Worm (Caenorhabditis elegans) whole organism, L4 larva: ENCODE measurements around the gene mrps-26.
A peak's percentile ranks its signal among the peaks of the same experiment; 100 is the strongest.

Experiments used
- F26F4.8 ChIP-seq: fragments of 200-800 bp; sonication (Bioruptor generic); conservative IDR thresholded peaks from 2 replicates; pipeline ENCODE4 v1.3.6; 2022; ENCODE audit warnings: missing genetic modification characterization, missing compliant biosample characterization
- T20F7.1 ChIP-seq: fragments of 200-800 bp; sonication (Bioruptor generic); optimal IDR thresholded peaks from 2 replicates; lab custom pipeline; 2018; ENCODE audit warnings: mild to moderate bottlenecking, missing genetic modification characterization, missing compliant biosample characterization
- T26A8.4 ChIP-seq: fragments of 200-800 bp; sonication (Bioruptor generic); IDR thresholded peaks from 2 replicates; pipeline ENCODE4 v1.3.6; 2022; ENCODE audit warnings: missing genetic modification characterization, missing compliant biosample characterization
- Y48G9A.11 ChIP-seq: fragments of 200-800 bp; sonication (Bioruptor generic); IDR thresholded peaks from 2 replicates; pipeline ENCODE4 v1.3.6; 2022; ENCODE audit warnings: missing genetic modification reagents, missing genetic modification characterization, missing compliant biosample characterization
- Y5F2A.4 ChIP-seq: fragments of 200-800 bp; sonication (Bioruptor generic); optimal IDR thresholded peaks from 2 replicates; lab custom pipeline; 2018; ENCODE audit warnings: mild to moderate bottlenecking, missing genetic modification characterization, missing compliant biosample characterization
- aha-1 ChIP-seq: fragments of 150-350 bp; peaks from one replicate; lab custom pipeline; 2014; ENCODE audit warnings: missing biosample characterization, missing genetic modification characterization
- ama-1 ChIP-seq: fragments of 150-350 bp; optimal IDR thresholded peaks from 2 replicates; lab custom pipeline; 2014; ENCODE audit warnings: inconsistent platforms, mixed read lengths
- ceh-28 ChIP-seq: fragments of 150-350 bp; optimal IDR thresholded peaks from 2 replicates; lab custom pipeline; 2014; ENCODE audit warnings: missing biosample characterization, missing genetic modification reagents, missing genetic modification characterization
- daf-12 ChIP-seq: fragments of 150-350 bp; optimal IDR thresholded peaks from 2 replicates; lab custom pipeline; 2014; ENCODE audit warnings: missing biosample characterization, missing genetic modification reagents, missing genetic modification characterization
- daf-16 ChIP-seq, 3 experiments: sonication (generic microtip); optimal IDR thresholded peaks; 2 replicates each; lab custom pipeline; 2016 to 2017; ENCODE audit warnings: missing genetic modification characterization in 3 of 3, missing genetic modification reagents in 3 of 3, mild to moderate bottlenecking in 2 of 3, missing compliant biosample characterization in 2 of 3, missing biosample characterization in 1 of 3, moderate library complexity in 1 of 3
- daf-8 ChIP-seq: fragments of 200-800 bp; sonication (Bioruptor generic); IDR thresholded peaks from 2 replicates; pipeline ENCODE4 v1.3.6; 2022; ENCODE audit warnings: missing genetic modification characterization, missing compliant biosample characterization
- dmd-6 ChIP-seq: fragments of 200-800 bp; sonication (Bioruptor generic); IDR thresholded peaks from 2 replicates; pipeline ENCODE4 v1.3.6; 2022; ENCODE audit warnings: missing genetic modification reagents, missing genetic modification characterization, missing compliant biosample characterization
- dmd-9 ChIP-seq: fragments of 200-800 bp; sonication (Bioruptor generic); IDR thresholded peaks from 2 replicates; pipeline ENCODE4 v1.3.6; 2022; ENCODE audit warnings: missing genetic modification reagents, missing genetic modification characterization, missing compliant biosample characterization
- duxl-1 ChIP-seq: sonication (generic microtip); optimal IDR thresholded peaks from 2 replicates; lab custom pipeline; 2016; ENCODE audit warnings: mild to moderate bottlenecking, missing genetic modification characterization, moderate library complexity, missing compliant biosample characterization; ENCODE audit not compliant: poor library complexity
- dve-1 ChIP-seq: sonication (generic microtip); optimal IDR thresholded peaks from 2 replicates; lab custom pipeline; 2017; ENCODE audit warnings: antibody characterized with exemption, mild to moderate bottlenecking, missing genetic modification characterization, missing compliant biosample characterization; ENCODE audit not compliant: insufficient read depth
- egl-43 ChIP-seq: fragments of 200-800 bp; sonication (Bioruptor generic); IDR thresholded peaks from 2 replicates; pipeline ENCODE4 v1.3.6; 2022; ENCODE audit warnings: missing genetic modification reagents, missing genetic modification characterization, missing compliant biosample characterization
- fos-1 ChIP-seq: fragments of 150-350 bp; optimal IDR thresholded peaks from 2 replicates; lab custom pipeline; 2014; ENCODE audit warnings: missing biosample characterization, missing genetic modification characterization
- gei-8 ChIP-seq: fragments of 200-800 bp; sonication (Bioruptor generic); optimal IDR thresholded peaks from 2 replicates; lab custom pipeline; 2018; ENCODE audit warnings: mild to moderate bottlenecking, missing genetic modification characterization, missing compliant biosample characterization
- hlh-11 ChIP-seq: fragments of 200-800 bp; sonication (Bioruptor generic); optimal IDR thresholded peaks from 2 replicates; lab custom pipeline; 2018; ENCODE audit warnings: mild to moderate bottlenecking, missing genetic modification characterization, missing compliant biosample characterization
- hlh-30 ChIP-seq: sonication (generic microtip); optimal IDR thresholded peaks from 2 replicates; lab custom pipeline; 2017; ENCODE audit warnings: antibody characterized with exemption, mild to moderate bottlenecking, missing genetic modification characterization, missing compliant biosample characterization; ENCODE audit not compliant: insufficient read depth
- lim-7 ChIP-seq: fragments of 200-800 bp; sonication (Bioruptor generic); IDR thresholded peaks from 2 replicates; pipeline ENCODE4 v1.3.6; 2022; ENCODE audit warnings: missing genetic modification characterization, missing compliant biosample characterization
- lin-15B ChIP-seq: fragments of 150-350 bp; sonication (generic microtip); optimal IDR thresholded peaks from 3 replicates; lab custom pipeline; 2014; ENCODE audit warnings: missing biosample characterization, missing genetic modification characterization
- lir-3 ChIP-seq: sonication (generic microtip); optimal IDR thresholded peaks from 2 replicates; lab custom pipeline; 2016; ENCODE audit warnings: mild to moderate bottlenecking, missing genetic modification characterization, missing compliant biosample characterization
- lsy-2 ChIP-seq, 2 experiments: fragments of 150-350 bp in 1 of 2; sonication (generic microtip) in 1 of 2; optimal IDR thresholded peaks; 2 replicates each; lab custom pipeline; 2014 to 2017; ENCODE audit warnings: missing biosample characterization in 2 of 2, missing genetic modification characterization in 2 of 2
- mdt-29 ChIP-seq: fragments of 200-800 bp; sonication (Bioruptor generic); IDR thresholded peaks from 2 replicates; pipeline ENCODE4 v1.3.6; 2022; ENCODE audit warnings: missing genetic modification reagents, missing genetic modification characterization, missing compliant biosample characterization
- mep-1 ChIP-seq: fragments of 150-350 bp; sonication (generic microtip); optimal IDR thresholded peaks from 3 replicates; lab custom pipeline; 2014; ENCODE audit warnings: missing biosample characterization, missing genetic modification characterization
- nhr-102 ChIP-seq: sonication (generic microtip); optimal IDR thresholded peaks from 2 replicates; lab custom pipeline; 2016; ENCODE audit warnings: mild to moderate bottlenecking, missing genetic modification characterization, moderate library complexity, missing compliant biosample characterization
- nhr-111 ChIP-seq: fragments of 200-800 bp; sonication (Bioruptor generic); optimal IDR thresholded peaks from 2 replicates; lab custom pipeline; 2018; ENCODE audit warnings: mild to moderate bottlenecking, missing genetic modification characterization, missing compliant biosample characterization
- nhr-25 ChIP-seq: sonication (generic microtip); optimal IDR thresholded peaks from 2 replicates; lab custom pipeline; 2017; ENCODE audit warnings: missing genetic modification characterization, mild to moderate bottlenecking, missing compliant biosample characterization, antibody characterized with exemption, moderate library complexity, borderline replicate concordance; ENCODE audit not compliant: insufficient read depth
- nhr-42 ChIP-seq: fragments of 200-800 bp; sonication (Bioruptor generic); IDR thresholded peaks from 2 replicates; pipeline ENCODE4 v1.3.6; 2022; ENCODE audit warnings: missing genetic modification characterization, missing compliant biosample characterization
- nhr-6 ChIP-seq: fragments of 150-350 bp; optimal IDR thresholded peaks from 2 replicates; lab custom pipeline; 2014; ENCODE audit warnings: missing biosample characterization, missing genetic modification characterization
- nhr-77 ChIP-seq: fragments of 150-350 bp; optimal IDR thresholded peaks from 2 replicates; lab custom pipeline; 2014; ENCODE audit warnings: missing biosample characterization, missing genetic modification characterization
- php-3 ChIP-seq: fragments of 200-800 bp; sonication (Bioruptor generic); IDR thresholded peaks from 2 replicates; pipeline ENCODE4 v1.3.6; 2022; ENCODE audit warnings: missing genetic modification reagents, missing genetic modification characterization, missing compliant biosample characterization
- rbr-2 ChIP-seq: sonication (generic microtip); optimal IDR thresholded peaks from 2 replicates; lab custom pipeline; 2016; ENCODE audit warnings: missing genotype, missing genetic modification characterization, missing compliant biosample characterization
- saeg-2 ChIP-seq: fragments of 200-800 bp; sonication (Bioruptor generic); IDR thresholded peaks from 2 replicates; pipeline ENCODE4 v1.3.6; 2022; ENCODE audit warnings: missing genetic modification reagents, missing genetic modification characterization, missing compliant biosample characterization
- set-16 ChIP-seq: fragments of 200-800 bp; sonication (Bioruptor generic); IDR thresholded peaks from 2 replicates; pipeline ENCODE4 v1.3.6; 2022; ENCODE audit warnings: missing genetic modification reagents, missing genetic modification characterization, missing compliant biosample characterization
- tag-97 ChIP-seq: fragments of 200-800 bp; sonication (Bioruptor generic); IDR thresholded peaks from 2 replicates; pipeline ENCODE4 v1.3.6; 2022; ENCODE audit warnings: missing genetic modification characterization, missing compliant biosample characterization
- tra-1 ChIP-seq: fragments of 200-800 bp; sonication (Bioruptor generic); IDR thresholded peaks from 2 replicates; pipeline ENCODE4 v1.3.6; 2022; ENCODE audit warnings: missing genetic modification reagents, missing genetic modification characterization, missing compliant biosample characterization
- unc-62 ChIP-seq, 3 experiments: fragments of 150-350 bp in 1 of 3; sonication (generic microtip); optimal IDR thresholded peaks in 2 of 3; peaks in 1 of 3; 1 replicate in 1 of 3; 2 replicates in 2 of 3; lab custom pipeline; 2014 to 2017; ENCODE audit warnings: missing biosample characterization in 3 of 3, missing genetic modification characterization in 3 of 3, missing genetic modification reagents in 3 of 3, missing genotype in 1 of 3
- zag-1 ChIP-seq: fragments of 150-350 bp; optimal IDR thresholded peaks from 2 replicates; lab custom pipeline; 2014; ENCODE audit warnings: missing biosample characterization, missing genetic modification characterization
- zfp-3 ChIP-seq: fragments of 200-800 bp; sonication (Bioruptor generic); conservative IDR thresholded peaks from 2 replicates; pipeline ENCODE4 v1.3.6; 2022; ENCODE audit warnings: missing genetic modification reagents, missing genetic modification characterization, missing compliant biosample characterization
- zip-2 ChIP-seq: fragments of 150-350 bp; optimal IDR thresholded peaks from 2 replicates; lab custom pipeline; 2014; ENCODE audit warnings: missing biosample characterization, missing genetic modification characterization
- ztf-7 ChIP-seq: fragments of 150-350 bp; optimal IDR thresholded peaks from 2 replicates; lab custom pipeline; 2014; ENCODE audit warnings: missing biosample characterization, missing genetic modification characterization

mrps-26 gene

ce11 chrIII:5193266-5193665 lies 41.1 kb upstream of the mrps-26 start:
- TF ChIP-seq dve-1 (tag; lab: Kevin White, UChicago), result no peak
- TF ChIP-seq nhr-25 (tag; lab: Kevin White, UChicago), result no peak
- no peak for TF ChIP-seq rbr-2 (tag; lab: Kevin White, UChicago)
- no peak for TF ChIP-seq ceh-28 (tag; lab: Kevin White, UChicago)
- peak; percentile 39 for TF ChIP-seq hlh-30 (tag; lab: Kevin White, UChicago)
- TF ChIP-seq, all 104 proteins: peak for 1

DNA sequence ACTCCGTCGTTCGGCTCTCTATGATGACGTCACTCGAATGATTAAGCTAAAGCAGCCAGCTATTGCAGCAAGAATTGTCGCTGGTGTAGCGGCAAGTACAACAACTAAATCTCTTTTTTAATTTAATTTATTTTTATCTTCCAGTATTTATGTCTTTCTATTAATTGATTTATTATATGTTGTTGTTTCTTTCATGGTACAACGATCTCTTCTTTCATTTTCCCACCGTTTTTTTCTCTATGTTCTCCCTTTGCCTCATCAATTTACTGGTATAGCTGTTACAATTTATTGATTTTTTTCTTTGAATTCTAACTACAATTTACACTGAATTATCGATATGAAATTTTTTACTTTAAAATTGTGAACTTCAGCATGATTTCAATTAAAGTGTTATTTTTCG lies 38.7 kb upstream of the mrps-26 start, which contains the start of gene moc-6:
moc-6 (plus strand) TSS at position 301 of the 400 bp plus-strand sequence.
- TF ChIP-seq ztf-7 (tag; lab: Kevin White, UChicago) (no peak), zip-2 (tag; lab: Kevin White, UChicago) (no peak), tag-97 (GFP tag; lab: Robert Waterston, UW) (no peak), lin-15B (tag; lab: Kevin White, UChicago) (no peak), F26F4.8 (GFP tag; lab: Robert Waterston, UW) (no peak), daf-16 (GFP tag; optimal IDR thresholded peaks at IDR 0.05; lab: Kevin White, UChicago) (no peak), daf-16 (tag; optimal IDR thresholded peaks at IDR 0.05; lab: Kevin White, UChicago) (no peak)

- TF ChIP-seq nhr-42 (GFP tag; lab: Robert Waterston, UW) (0 out of 2 replicates have a peak, but pooled peaks have one; percentile 4), unc-62 (GFP tag; optimal IDR thresholded peaks at IDR 0.05 in 1 of 2; lab: Kevin White, UChicago) (peak in 1 of 2 experiments; percentile 60), unc-62 (tag; optimal IDR thresholded peaks at IDR 0.05; lab: Kevin White, UChicago) (no peak), gei-8 (GFP tag; lab: Kevin White, UChicago) (peak; percentile 34), nhr-77 (tag; lab: Kevin White, UChicago) (peak; percentile 0), T20F7.1 (peak; percentile 7), zag-1 (tag; lab: Kevin White, UChicago) (no peak), T26A8.4 (GFP tag; lab: Robert Waterston, UW) (peak; percentile 71), lim-7 (GFP tag; lab: Robert Waterston, UW) (peak; percentile 58; the same call in 1 of the 2 replicates), hlh-11 (tag; lab: Kevin White, UChicago) (peak; percentile 24), daf-8 (GFP tag; lab: Robert Waterston, UW) (no peak), mdt-29 (no peak; the same call in 1 of the 2 replicates), dmd-6 (GFP tag; lab: Robert Waterston, UW) (peak; percentile 57), lir-3 (no peak), dmd-9 (no peak), aha-1 (tag; lab: Kevin White, UChicago) (peak; percentile 97), daf-16 (GFP tag; optimal IDR thresholded peaks at IDR 0.05; lab: Kevin White, UChicago) (no peak), daf-16 (tag; optimal IDR thresholded peaks at IDR 0.05; lab: Kevin White, UChicago) (peak; percentile 54), nhr-102 (tag; lab: Kevin White, UChicago) (peak; percentile 83), nhr-25 (tag; lab: Kevin White, UChicago) (peak; percentile 27), mep-1 (tag; lab: Kevin White, UChicago) (peak; percentile 35), set-16 (no peak), fos-1 (no peak), zfp-3 (GFP tag; lab: Robert Waterston, UW) (peak; percentile 90), nhr-111 (GFP tag; lab: Kevin White, UChicago) (no peak), daf-12 (tag; lab: Kevin White, UChicago) (no peak), saeg-2 (GFP tag; lab: Robert Waterston, UW) (no peak), lin-15B (tag; lab: Kevin White, UChicago) (no peak), duxl-1 (tag; lab: Kevin White, UChicago) (peak; percentile 66), dve-1 (tag; lab: Kevin White, UChicago) (peak; percentile 61), php-3 (no peak), lsy-2 (tag; optimal IDR thresholded peaks at IDR 0.05; lab: Kevin White, UChicago) (no peak), ama-1 (lab: Kevin White, UChicago) (peak; percentile 55), Y48G9A.11 (GFP tag; lab: Robert Waterston, UW) (0 out of 2 replicates have a peak, but pooled peaks have one; percentile 30), nhr-6 (peak; percentile 38), Y5F2A.4 (GFP tag; lab: Kevin White, UChicago) (no peak), egl-43 (0 out of 2 replicates have a peak, but pooled peaks have one; percentile 7), tra-1 (GFP tag; lab: Robert Waterston, UW) (no peak)
Observed at ce11 chrIII:5196298-5197045, 37.9 kb upstream of the mrps-26 start.
